Worm (Caenorhabditis elegans): ENCODE results near the gene C18A11.3.

Gene C18A11.3

ce11 chrX:8060823-8061222 lies at the start of gene C18A11.3:
C18A11.3 (plus strand) TSS chrX:8061123.
- no peak for TF ChIP-seq W03F9.2 (tag; optimal IDR thresholded peaks at IDR 0.05)
- no peak for TF ChIP-seq him-1 (tag; optimal IDR thresholded peaks at IDR 0.05)
- no peak for TF ChIP-seq dao-5 (tag; optimal IDR thresholded peaks at IDR 0.05)

ce11 chrX:8014407-8015003 lies 46.4 kb upstream of the C18A11.3 start, which contains the start of gene unk-1:
unk-1 (plus strand) TSS chrX:8014983.
- no peak for TF ChIP-seq him-1 (tag; optimal IDR thresholded peaks at IDR 0.05)
- no peak for TF ChIP-seq dao-5 (tag; optimal IDR thresholded peaks at IDR 0.05)
- no peak for TF ChIP-seq W03F9.2 (tag; optimal IDR thresholded peaks at IDR 0.05)

- no peak for TF ChIP-seq W03F9.2 (tag; optimal IDR thresholded peaks at IDR 0.05)
- TF ChIP-seq dao-5 (tag; optimal IDR thresholded peaks at IDR 0.05), result no peak
- peak; percentile 0 for TF ChIP-seq him-1 (tag; optimal IDR thresholded peaks at IDR 0.05)
These were observed 45.0 kb upstream of the C18A11.3 start for ce11 chrX:8015889-8016288.

- TF ChIP-seq W03F9.2 (tag; optimal IDR thresholded peaks at IDR 0.05), result no peak
- TF ChIP-seq him-1 (tag; optimal IDR thresholded peaks at IDR 0.05), result peak; percentile 58
- no peak for TF ChIP-seq dao-5 (tag; optimal IDR thresholded peaks at IDR 0.05)
These were observed 43.6 kb upstream of the C18A11.3 start for ce11 chrX:8017305-8017704.

- TF ChIP-seq him-1 (tag; optimal IDR thresholded peaks at IDR 0.05) (no peak), dao-5 (tag; optimal IDR thresholded peaks at IDR 0.05) (no peak), W03F9.2 (tag; optimal IDR thresholded peaks at IDR 0.05) (no peak)
These were observed 43.2 kb upstream of the C18A11.3 start, which contains the start of gene C34D10.5 for ce11 chrX:8017759-8018158. C34D10.5 (plus strand) TSS chrX:8018027.

- TF ChIP-seq W03F9.2 (tag; optimal IDR thresholded peaks at IDR 0.05) (no peak), dao-5 (tag; optimal IDR thresholded peaks at IDR 0.05) (peak; percentile 2)
These were observed 42.5 kb upstream of the C18A11.3 start for ce11 chrX:8018441-8018840.

ce11 chrX:8019665-8020064 lies 41.3 kb upstream of the C18A11.3 start:
- TF ChIP-seq dao-5 (tag; optimal IDR thresholded peaks at IDR 0.05) (peak; percentile 16), W03F9.2 (tag; optimal IDR thresholded peaks at IDR 0.05) (peak; percentile 2), him-1 (tag; optimal IDR thresholded peaks at IDR 0.05) (peak; percentile 86)

- TF ChIP-seq W03F9.2 (tag; optimal IDR thresholded peaks at IDR 0.05) (no peak), him-1 (tag; optimal IDR thresholded peaks at IDR 0.05) (peak; percentile 89)
These were observed 39.3 kb upstream of the C18A11.3 start for ce11 chrX:8021609-8022008.

ce11 chrX:8022728-8023127 lies 38.2 kb upstream of the C18A11.3 start:
- no peak for TF ChIP-seq him-1 (tag; optimal IDR thresholded peaks at IDR 0.05)
- TF ChIP-seq dao-5 (tag; optimal IDR thresholded peaks at IDR 0.05), result no peak
- TF ChIP-seq W03F9.2 (tag; optimal IDR thresholded peaks at IDR 0.05), result no peak

ce11 chrX:8026709-8027108 lies 34.2 kb upstream of the C18A11.3 start:
- TF ChIP-seq dao-5 (tag; optimal IDR thresholded peaks at IDR 0.05) (no peak), W03F9.2 (tag; optimal IDR thresholded peaks at IDR 0.05) (no peak), him-1 (tag; optimal IDR thresholded peaks at IDR 0.05) (no peak)

- no peak for TF ChIP-seq W03F9.2 (tag; optimal IDR thresholded peaks at IDR 0.05)
- TF ChIP-seq him-1 (tag; optimal IDR thresholded peaks at IDR 0.05), result no peak
- TF ChIP-seq dao-5 (tag; optimal IDR thresholded peaks at IDR 0.05), result no peak
These were observed 33.4 kb upstream of the C18A11.3 start for ce11 chrX:8027509-8027908.

- TF ChIP-seq W03F9.2 (tag; optimal IDR thresholded peaks at IDR 0.05), result no peak
- peak; percentile 17 for TF ChIP-seq him-1 (tag; optimal IDR thresholded peaks at IDR 0.05)
These were observed 31.8 kb upstream of the C18A11.3 start, which contains the start of gene C34D10.1 for ce11 chrX:8029080-8029479. C34D10.1 (plus strand) TSS chrX:8029479.

- TF ChIP-seq W03F9.2 (tag; optimal IDR thresholded peaks at IDR 0.05) (no peak), him-1 (tag; optimal IDR thresholded peaks at IDR 0.05) (no peak)
These were observed 30.9 kb upstream of the C18A11.3 start for ce11 chrX:8030032-8030431.

ce11 chrX:8036219-8036883 lies 24.6 kb upstream of the C18A11.3 start:
- TF ChIP-seq him-1 (tag; optimal IDR thresholded peaks at IDR 0.05), result peak; percentile 99
- peak; percentile 97 for TF ChIP-seq W03F9.2 (tag; optimal IDR thresholded peaks at IDR 0.05)
- peak; percentile 88 for TF ChIP-seq dao-5 (tag; optimal IDR thresholded peaks at IDR 0.05)

- TF ChIP-seq dao-5 (tag; optimal IDR thresholded peaks at IDR 0.05), result no peak
- TF ChIP-seq W03F9.2 (tag; optimal IDR thresholded peaks at IDR 0.05), result no peak
- no peak for TF ChIP-seq him-1 (tag; optimal IDR thresholded peaks at IDR 0.05)
These were observed 23.6 kb upstream of the C18A11.3 start for ce11 chrX:8037365-8037764.
